Fruit fly (Drosophila melanogaster): ENCODE results near the gene TP53INP.

Gene TP53INP

dm6 chr3L:4428918-4429546 is 22.3 kb downstream of the TP53INP start, which contains the start of gene nAChRbeta1:
Gene nAChRbeta1, plus strand, starts transcription at chr3L:4429349.
- no peak for TF ChIP-seq noc (tag; optimal IDR thresholded peaks at IDR 0.05)

DNA sequence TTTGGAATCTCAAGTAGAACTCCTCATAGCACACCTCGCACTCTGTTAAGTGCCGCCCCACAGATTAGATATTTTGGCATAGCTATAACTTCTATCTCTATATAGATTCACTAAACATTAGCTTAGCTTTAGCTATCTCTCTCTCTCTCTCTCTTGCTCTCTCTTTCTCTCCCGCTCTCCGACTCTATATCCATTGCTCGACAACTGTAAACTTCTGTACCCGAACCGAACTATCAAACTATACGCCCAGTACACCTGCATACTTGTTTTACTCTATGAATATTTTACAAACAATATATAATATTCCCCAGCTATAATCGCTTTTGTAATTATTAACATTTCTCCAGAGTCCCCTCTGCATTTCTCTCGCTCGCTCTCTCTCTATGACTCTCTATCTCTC is 23.6 kb downstream of the TP53INP start:
- TF ChIP-seq noc (tag; optimal IDR thresholded peaks at IDR 0.05): no peak

dm6 chr3L:4431111-4431730 is 24.5 kb downstream of the TP53INP start:
- no peak for TF ChIP-seq noc (tag; optimal IDR thresholded peaks at IDR 0.05)

DNA sequence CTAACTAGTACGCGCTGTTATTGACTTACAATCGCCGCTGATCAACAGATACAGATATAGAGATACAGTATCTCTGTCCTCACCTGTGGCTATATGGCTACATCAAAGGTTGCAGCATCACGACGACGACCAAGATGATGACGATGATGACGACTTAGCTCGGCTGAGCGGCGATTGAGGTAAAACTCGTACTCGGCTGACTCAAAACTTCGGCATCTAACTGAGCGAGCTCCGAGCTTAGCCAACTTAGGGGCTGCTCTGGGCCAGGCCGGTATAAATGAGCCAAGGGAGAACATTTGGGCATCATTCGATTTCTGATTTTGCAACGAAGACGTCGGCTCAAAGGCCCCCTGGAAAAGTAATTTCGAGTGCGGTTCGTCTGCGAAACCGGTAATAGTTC is 29.7 kb downstream of the TP53INP start, which contains the start of gene CG15021:
CG15021 (plus strand) TSS at position 301 of the 400 bp plus-strand sequence.
- no peak for TF ChIP-seq noc (tag; optimal IDR thresholded peaks at IDR 0.05)

DNA sequence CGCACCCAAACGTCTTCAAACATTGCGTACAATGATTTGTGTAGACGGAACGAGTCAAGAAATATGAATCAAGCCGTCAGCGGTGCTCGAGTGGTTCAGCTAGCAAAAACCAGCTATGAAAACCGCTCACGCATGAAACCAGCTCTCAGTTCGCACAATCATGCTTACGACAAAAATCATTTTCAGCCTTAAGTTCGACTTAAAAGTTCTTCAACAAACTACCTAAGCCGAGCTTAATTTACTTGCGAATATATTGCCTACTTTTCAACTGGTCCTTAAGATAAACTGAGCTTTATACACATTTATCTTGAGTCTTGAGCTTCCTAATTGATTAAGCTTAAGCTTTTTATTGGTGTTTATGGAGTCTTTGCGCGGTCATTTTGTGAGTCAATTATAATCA is 33.4 kb downstream of the TP53INP start:
- TF ChIP-seq noc (tag; optimal IDR thresholded peaks at IDR 0.05): no peak

- no peak for TF ChIP-seq noc (tag; optimal IDR thresholded peaks at IDR 0.05)
Measured at dm6 chr3L:4442168-4442567, 35.4 kb downstream of the TP53INP start.

dm6 chr3L:4445824-4446223 is 39.1 kb downstream of the TP53INP start:
- TF ChIP-seq noc (tag; optimal IDR thresholded peaks at IDR 0.05): peak; percentile 69

- TF ChIP-seq noc (tag; optimal IDR thresholded peaks at IDR 0.05): no peak
Measured at dm6 chr3L:4446273-4446672, 39.5 kb downstream of the TP53INP start, which contains the start of gene CG12607. Gene CG12607, plus strand, starts transcription at chr3L:4446573.

dm6 chr3L:4447229-4447628 is 40.5 kb downstream of the TP53INP start:
- TF ChIP-seq noc (tag; optimal IDR thresholded peaks at IDR 0.05): no peak

DNA sequence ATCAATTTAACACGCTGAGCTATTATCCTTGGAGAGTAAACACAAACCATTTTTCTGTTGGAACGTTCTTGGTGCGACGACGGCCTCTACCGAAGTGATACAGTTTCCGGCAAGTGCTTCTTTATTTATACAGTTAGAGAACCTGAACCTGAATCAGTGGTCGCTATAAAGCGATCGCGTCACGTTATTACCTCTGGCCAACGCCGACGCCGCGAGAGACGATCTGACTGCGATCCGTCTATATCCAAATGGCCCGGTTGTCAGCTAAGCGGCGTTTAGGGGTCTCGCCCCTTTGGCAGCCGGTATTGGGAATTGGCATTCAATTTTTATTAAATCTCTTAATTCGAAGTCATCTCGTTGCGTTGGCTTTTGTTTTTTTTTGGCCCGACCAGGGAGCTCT is 51.3 kb downstream of the TP53INP start, which contains the start of gene CG11345:
CG11345 (minus strand) TSS at position 101 of the 400 bp plus-strand sequence.
- no peak for TF ChIP-seq noc (tag; optimal IDR thresholded peaks at IDR 0.05)

dm6 chr3L:4460307-4461088 is 53.8 kb downstream of the TP53INP start, which contains the start of gene CG15022:
Gene CG15022, minus strand, starts transcription at chr3L:4460317.
- no peak for TF ChIP-seq noc (tag; optimal IDR thresholded peaks at IDR 0.05)

DNA sequence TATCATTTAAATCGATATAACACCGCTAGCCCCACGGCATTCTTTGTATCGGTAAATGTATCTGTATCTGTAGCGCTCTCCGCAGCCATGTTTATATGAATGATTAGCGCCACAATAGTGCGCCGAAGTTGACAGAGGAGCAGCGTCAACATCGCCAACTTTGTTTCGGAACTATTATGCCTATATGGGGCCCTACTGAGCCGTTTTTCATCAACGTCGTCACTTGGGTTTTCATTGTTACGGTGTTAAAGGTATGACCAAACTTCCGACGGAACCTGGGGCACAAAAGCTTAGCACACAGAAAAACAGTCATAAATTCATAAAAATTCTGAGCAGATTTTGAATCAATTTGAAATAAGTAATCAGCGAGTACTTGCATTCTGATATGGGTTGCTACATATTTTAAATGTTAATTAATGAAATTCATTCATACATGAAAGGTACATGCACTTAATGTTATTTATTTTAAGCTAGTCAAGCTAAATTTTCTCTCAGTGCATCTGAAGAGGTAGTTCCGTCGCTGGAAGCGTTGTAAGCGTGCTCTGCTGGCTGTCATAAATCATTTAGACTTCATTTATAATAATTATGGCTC is 54.8 kb downstream of the TP53INP start, which contains the start of gene CG15023:
CG15023 (minus strand) TSS at position 51 of the 592 bp plus-strand sequence.
- no peak for TF ChIP-seq noc (tag; optimal IDR thresholded peaks at IDR 0.05)

DNA sequence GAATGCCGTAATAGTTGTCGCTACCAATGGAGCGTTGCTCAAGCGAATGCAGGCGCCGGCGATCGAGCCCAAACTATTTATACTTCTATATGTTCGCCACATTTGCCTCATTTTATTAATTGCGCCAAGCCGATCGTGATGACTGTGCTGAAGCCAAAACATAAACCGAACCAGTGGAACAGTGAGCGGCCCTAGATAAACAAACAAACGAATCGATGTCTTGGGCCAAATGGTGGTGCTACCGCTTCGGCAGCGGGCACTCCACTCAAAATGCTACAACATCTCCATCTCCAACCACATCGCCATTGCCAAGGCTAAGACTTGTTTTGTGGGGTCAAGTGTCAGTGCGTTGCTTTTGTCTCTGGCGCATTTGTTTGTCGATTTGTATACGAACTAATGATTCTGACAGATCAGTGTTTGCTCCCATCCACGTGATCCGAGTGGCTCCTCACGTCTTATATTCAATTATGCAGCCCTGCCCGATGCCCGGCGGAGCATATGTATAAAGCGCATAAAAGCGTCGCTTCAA is 57.1 kb downstream of the TP53INP start, which contains the start of gene CG15024:
CG15024 (minus strand) TSS at position 51 of the 529 bp plus-strand sequence.
- TF ChIP-seq noc (tag; optimal IDR thresholded peaks at IDR 0.05): no peak

dm6 chr3L:4466530-4466929 is 59.8 kb downstream of the TP53INP start, which contains the start of gene CG32241:
Gene CG32241, minus strand, starts transcription at chr3L:4466630.
- no peak for TF ChIP-seq noc (tag; optimal IDR thresholded peaks at IDR 0.05)

dm6 chr3L:4469701-4470100 is 63.0 kb downstream of the TP53INP start, which contains the start of gene CG32249:
Gene CG32249, plus strand, starts transcription at chr3L:4470001.
- no peak for TF ChIP-seq noc (tag; optimal IDR thresholded peaks at IDR 0.05)

Measured in whole organism, larva.